Fruit fly (Drosophila melanogaster): Measurements from ENCODE around the gene CG5001.

dm6 chr2L:1199166-1199565 lies 13.6 kb downstream of the CG5001 start, which contains the start of the genes CG5139 and CG43348:
- no peak for TF ChIP-seq dl (GFP tag; optimal IDR thresholded peaks at IDR 0.05; ENCODE audit: insufficient read depth in 1 of 2, partially characterized antibody in 2 of 2)
- no peak for TF ChIP-seq Hr83 (GFP tag; optimal IDR thresholded peaks at IDR 0.05; ENCODE audit: poor library complexity, severe bottlenecking)
- TF ChIP-seq fru (GFP tag; optimal IDR thresholded peaks at IDR 0.05) = no peak
- no peak for TF ChIP-seq Dif (GFP tag; optimal IDR thresholded peaks at IDR 0.05; ENCODE audit: partially characterized antibody)
- no peak for TF ChIP-seq ey (GFP tag; optimal IDR thresholded peaks at IDR 0.05)
- no peak for TF ChIP-seq lola (GFP tag; optimal IDR thresholded peaks at IDR 0.05)
- TF ChIP-seq Sp1 (GFP tag; optimal IDR thresholded peaks at IDR 0.05) = no peak
- no peak for TF ChIP-seq OdsH (GFP tag; optimal IDR thresholded peaks at IDR 0.05)
- TF ChIP-seq foxo (GFP tag; optimal IDR thresholded peaks at IDR 0.05) = no peak
- no peak for TF ChIP-seq h (GFP tag; optimal IDR thresholded peaks at IDR 0.05)
- TF ChIP-seq Myc (optimal IDR thresholded peaks at IDR 0.05) = no peak
- TF ChIP-seq rgr (GFP tag; optimal IDR thresholded peaks at IDR 0.05) = no peak
- TF ChIP-seq brk (GFP tag; optimal IDR thresholded peaks at IDR 0.05) = no peak
- TF ChIP-seq pan (optimal IDR thresholded peaks at IDR 0.05) = no peak
